Worm (Caenorhabditis elegans): ENCODE results near the gene ace-1.

DNA sequence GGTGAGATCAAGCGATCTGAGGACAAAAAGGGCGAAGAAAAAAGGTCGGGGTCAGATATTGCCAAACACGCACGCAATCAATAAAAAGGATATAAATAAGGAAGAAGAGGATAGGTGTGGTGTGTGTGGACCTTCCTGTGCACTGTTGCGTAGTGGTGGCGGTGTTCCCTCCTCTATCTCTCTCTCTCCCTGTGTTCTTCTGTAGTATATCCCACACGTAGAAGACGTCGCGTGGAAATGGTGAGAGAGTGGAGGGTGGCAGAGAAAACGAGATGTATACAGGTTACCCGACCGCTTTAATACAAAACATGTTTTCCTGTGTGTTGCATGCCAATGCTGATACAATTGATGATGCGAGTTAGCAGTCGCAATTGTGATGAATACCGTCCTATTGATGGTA is 47.5 kb downstream of the ace-1 start:
- TF ChIP-seq nhr-12 (tag; optimal IDR thresholded peaks at IDR 0.05) (no peak), lin-13 (GFP tag; optimal IDR thresholded peaks at IDR 0.05) (no peak), elt-3 (tag; optimal IDR thresholded peaks at IDR 0.05) (no peak), unc-62 (GFP tag; optimal IDR thresholded peaks at IDR 0.05) (no peak), ceh-82 (tag; optimal IDR thresholded peaks at IDR 0.05) (no peak), lin-39 (tag; optimal IDR thresholded peaks at IDR 0.05) (no peak), skn-1 (tag; optimal IDR thresholded peaks at IDR 0.05) (no peak), nhr-25 (tag; optimal IDR thresholded peaks at IDR 0.05) (peak; percentile 21), nhr-6 (tag; optimal IDR thresholded peaks at IDR 0.05) (no peak), unc-39 (tag; optimal IDR thresholded peaks at IDR 0.05) (no peak), mbf-1 (tag; optimal IDR thresholded peaks at IDR 0.05) (no peak), lsy-2 (tag; optimal IDR thresholded peaks at IDR 0.05) (no peak), nhr-77 (tag; optimal IDR thresholded peaks at IDR 0.05) (no peak), nhr-11 (tag; optimal IDR thresholded peaks at IDR 0.05) (no peak)
